Worm (Caenorhabditis elegans) whole organism, midembryonic: ENCODE results near the gene hsp-6.

Experiments used
- T22C8.4 ChIP-seq: fragments of 200-800 bp; sonication (Bioruptor generic); IDR thresholded peaks from 2 replicates; pipeline ENCODE4 v1.3.6; 2022; ENCODE audit warnings: missing genetic modification characterization, missing compliant biosample characterization
- cog-1 ChIP-seq: sonication (generic microtip); optimal IDR thresholded peaks from 2 replicates; lab custom pipeline; 2016; ENCODE audit warnings: missing genetic modification characterization, missing compliant biosample characterization
- flt-1 ChIP-seq: fragments of 200-800 bp; sonication (Bioruptor generic); IDR thresholded peaks from 2 replicates; pipeline ENCODE4 v1.3.6; 2022; ENCODE audit warnings: missing genetic modification characterization, missing compliant biosample characterization
- klf-2 ChIP-seq: fragments of 200-800 bp; sonication (Bioruptor generic); conservative IDR thresholded peaks from 2 replicates; pipeline ENCODE4 v1.3.6; 2022; ENCODE audit warnings: missing genetic modification reagents, missing genetic modification characterization, missing compliant biosample characterization
- med-1 ChIP-seq: sonication (generic microtip); optimal IDR thresholded peaks from 2 replicates; lab custom pipeline; 2017; ENCODE audit warnings: missing genetic modification characterization, mild to moderate bottlenecking, missing compliant biosample characterization, antibody characterized with exemption, missing genetic modification reagents; ENCODE audit not compliant: insufficient read depth
- ref-1 ChIP-seq: fragments of 200-800 bp; sonication (Bioruptor generic); conservative IDR thresholded peaks from 2 replicates; pipeline ENCODE4 v1.3.6; 2022; ENCODE audit warnings: missing genetic modification reagents, missing genetic modification characterization, missing compliant biosample characterization
- tab-1 ChIP-seq: fragments of 200-800 bp; sonication (Bioruptor generic); IDR thresholded peaks from 2 replicates; pipeline ENCODE4 v1.3.6; 2022; ENCODE audit warnings: missing genetic modification characterization, missing compliant biosample characterization
- ztf-23 ChIP-seq: fragments of 200-800 bp; sonication (Bioruptor generic); IDR thresholded peaks from 2 replicates; pipeline ENCODE4 v1.3.6; 2022; ENCODE audit warnings: missing genetic modification reagents, missing genetic modification characterization, missing compliant biosample characterization
- ztf-29 ChIP-seq: fragments of 200-800 bp; sonication (Bioruptor generic); IDR thresholded peaks from 2 replicates; pipeline ENCODE4 v1.3.6; 2022; ENCODE audit warnings: missing genetic modification reagents, missing genetic modification characterization, missing compliant biosample characterization

hsp-6 gene

DNA sequence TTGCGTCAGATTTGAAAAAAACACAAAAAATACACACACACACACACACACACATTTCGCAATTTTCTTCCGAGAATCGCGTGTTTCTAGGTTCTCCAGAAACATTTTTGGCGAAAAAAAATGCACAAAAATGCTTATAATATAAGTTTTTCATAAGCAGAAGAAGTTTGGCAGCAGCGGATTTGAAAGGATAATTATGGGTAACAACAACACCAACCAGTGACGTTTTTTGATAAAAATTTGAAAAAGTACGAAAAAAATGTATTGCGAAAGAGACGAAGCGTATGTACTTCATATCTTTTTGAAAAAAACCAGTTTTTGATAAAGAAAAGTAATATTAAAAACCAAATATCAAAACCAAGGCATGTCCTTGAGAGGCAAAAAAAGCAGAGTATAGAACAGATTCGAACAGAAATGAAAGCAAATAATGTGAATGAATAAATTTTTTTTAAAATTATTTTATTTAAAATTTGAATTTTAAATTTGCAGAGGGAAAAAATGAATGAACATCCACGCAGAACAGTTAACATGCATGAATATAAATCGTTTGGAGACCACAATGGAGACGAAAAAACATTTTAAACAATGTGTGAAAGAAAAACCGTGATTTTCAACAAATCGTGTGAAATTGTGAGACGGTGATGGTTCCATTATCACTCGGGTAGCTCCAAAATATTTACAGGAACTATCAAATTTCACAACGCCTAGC, 2.7 kb downstream of the hsp-6 start:
- TF ChIP-seq tab-1 (GFP tag; lab: Robert Waterston, UW) (no peak), ref-1 (GFP tag; lab: Robert Waterston, UW) (no peak), flt-1 (GFP tag; lab: Robert Waterston, UW) (no peak), klf-2 (GFP tag; lab: Robert Waterston, UW) (no peak), cog-1 (tag; lab: Kevin White, UChicago) (no peak), ztf-29 (GFP tag; lab: Robert Waterston, UW) (no peak), ztf-23 (GFP tag; lab: Robert Waterston, UW) (no peak), med-1 (no peak), T22C8.4 (GFP tag; lab: Robert Waterston, UW) (no peak)

DNA sequence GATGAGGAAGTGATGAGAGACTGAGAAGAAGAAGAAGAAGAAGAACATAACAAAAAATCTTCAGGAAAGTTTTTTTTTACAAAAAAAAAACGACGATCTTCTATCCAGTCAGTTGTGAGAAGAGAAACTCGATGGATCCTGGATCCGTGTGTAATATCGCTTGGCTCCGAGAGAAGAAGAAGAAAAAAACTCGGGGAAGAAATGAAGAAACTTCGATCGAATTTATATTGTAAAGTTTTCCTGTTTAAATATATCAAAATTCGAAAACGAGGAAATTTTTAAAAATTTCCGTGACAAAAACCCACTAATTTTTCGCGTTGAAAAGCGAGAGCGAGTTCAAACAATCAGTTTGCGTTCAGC, 3.3 kb downstream of the hsp-6 start, which contains the start of gene adss-1:
Gene adss-1, minus strand, starts transcription at position 101 of the 360 bp plus-strand sequence.
- TF ChIP-seq T22C8.4 (GFP tag; lab: Robert Waterston, UW) (no peak), klf-2 (GFP tag; lab: Robert Waterston, UW) (no peak), ztf-29 (GFP tag; lab: Robert Waterston, UW) (no peak), ztf-23 (GFP tag; lab: Robert Waterston, UW) (no peak), cog-1 (tag; lab: Kevin White, UChicago) (no peak), flt-1 (GFP tag; lab: Robert Waterston, UW) (no peak), tab-1 (GFP tag; lab: Robert Waterston, UW) (no peak), ref-1 (GFP tag; lab: Robert Waterston, UW) (no peak)

DNA sequence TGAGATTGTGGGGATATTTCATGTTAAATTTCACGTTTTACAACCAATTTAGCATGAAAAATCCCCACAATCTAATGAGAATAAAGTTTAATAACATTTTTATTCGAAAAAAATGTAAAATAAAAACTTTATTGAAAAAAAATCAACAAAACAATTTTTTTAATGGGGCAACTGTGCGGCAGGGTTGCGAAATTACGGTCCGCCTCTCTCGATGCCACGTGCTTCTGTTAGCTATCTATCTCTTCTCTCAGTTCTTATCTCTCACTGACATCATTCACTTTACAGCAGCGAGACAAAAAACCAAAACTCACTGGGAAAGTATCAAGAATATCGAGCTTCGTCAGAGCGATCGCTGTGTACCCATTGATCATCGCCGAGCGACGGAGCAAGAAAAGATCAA, 6.0 kb downstream of the hsp-6 start:
- no peak for TF ChIP-seq ztf-29 (GFP tag; lab: Robert Waterston, UW)
- no peak for TF ChIP-seq klf-2 (GFP tag; lab: Robert Waterston, UW)
- no peak for TF ChIP-seq ztf-23 (GFP tag; lab: Robert Waterston, UW)
- no peak for TF ChIP-seq med-1
- TF ChIP-seq T22C8.4 (GFP tag; lab: Robert Waterston, UW): no peak
- no peak for TF ChIP-seq tab-1 (GFP tag; lab: Robert Waterston, UW)
- no peak for TF ChIP-seq flt-1 (GFP tag; lab: Robert Waterston, UW)
- no peak for TF ChIP-seq cog-1 (tag; lab: Kevin White, UChicago)
- no peak for TF ChIP-seq ref-1 (GFP tag; lab: Robert Waterston, UW)

DNA sequence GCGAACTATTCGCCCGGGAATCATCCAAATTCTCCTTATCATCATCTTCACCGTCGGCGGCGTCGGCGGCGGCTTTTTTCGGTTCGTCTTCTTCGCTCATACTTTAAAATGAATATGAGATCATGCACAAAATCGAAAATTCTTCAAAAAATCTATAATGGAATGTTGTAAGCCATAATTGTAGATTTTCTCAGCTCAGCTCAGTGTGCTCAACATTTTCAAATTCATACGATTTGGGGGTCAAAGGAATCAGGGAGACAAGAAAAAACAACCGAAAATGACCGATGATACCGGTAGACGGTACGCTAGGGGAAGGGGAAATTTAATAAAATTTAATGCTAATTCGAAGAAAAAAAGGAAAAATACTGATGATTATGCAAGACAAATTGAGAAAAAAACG, 8.0 kb downstream of the hsp-6 start, which contains the start of gene ccep-97:
Gene ccep-97, minus strand, starts transcription at position 101 of the 400 bp plus-strand sequence.
- no peak for TF ChIP-seq T22C8.4 (GFP tag; lab: Robert Waterston, UW)
- TF ChIP-seq med-1: no peak
- no peak for TF ChIP-seq cog-1 (tag; lab: Kevin White, UChicago)
- no peak for TF ChIP-seq ref-1 (GFP tag; lab: Robert Waterston, UW)
- no peak for TF ChIP-seq ztf-23 (GFP tag; lab: Robert Waterston, UW)
- no peak for TF ChIP-seq flt-1 (GFP tag; lab: Robert Waterston, UW)
- TF ChIP-seq tab-1 (GFP tag; lab: Robert Waterston, UW): no peak
- TF ChIP-seq ztf-29 (GFP tag; lab: Robert Waterston, UW): no peak
- TF ChIP-seq klf-2 (GFP tag; lab: Robert Waterston, UW): no peak

DNA sequence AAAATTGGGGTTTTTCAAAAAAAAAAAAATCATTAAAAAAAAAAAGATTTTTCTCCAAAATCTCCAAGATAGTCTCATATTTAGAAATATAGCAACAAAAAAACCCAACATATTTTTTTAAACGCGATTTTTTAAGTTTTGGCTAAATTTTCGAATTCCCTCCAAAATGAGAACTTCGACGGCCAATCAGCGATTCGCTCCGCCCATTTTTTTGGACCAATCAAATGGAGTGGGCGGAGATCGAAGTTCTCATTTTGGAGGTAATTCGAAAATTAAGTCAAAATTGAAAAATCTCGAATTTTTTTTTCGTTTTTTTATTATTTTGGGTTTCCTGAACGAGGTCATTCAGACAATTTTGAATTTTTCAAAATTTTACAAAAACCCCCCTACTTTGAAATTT, 12.7 kb downstream of the hsp-6 start:
- TF ChIP-seq med-1: no peak
- no peak for TF ChIP-seq cog-1 (tag; lab: Kevin White, UChicago)
- TF ChIP-seq T22C8.4 (GFP tag; lab: Robert Waterston, UW): no peak
- no peak for TF ChIP-seq klf-2 (GFP tag; lab: Robert Waterston, UW)
- TF ChIP-seq ref-1 (GFP tag; lab: Robert Waterston, UW): no peak
- no peak for TF ChIP-seq flt-1 (GFP tag; lab: Robert Waterston, UW)
- TF ChIP-seq ztf-29 (GFP tag; lab: Robert Waterston, UW): no peak
- no peak for TF ChIP-seq ztf-23 (GFP tag; lab: Robert Waterston, UW)
- no peak for TF ChIP-seq tab-1 (GFP tag; lab: Robert Waterston, UW)

DNA sequence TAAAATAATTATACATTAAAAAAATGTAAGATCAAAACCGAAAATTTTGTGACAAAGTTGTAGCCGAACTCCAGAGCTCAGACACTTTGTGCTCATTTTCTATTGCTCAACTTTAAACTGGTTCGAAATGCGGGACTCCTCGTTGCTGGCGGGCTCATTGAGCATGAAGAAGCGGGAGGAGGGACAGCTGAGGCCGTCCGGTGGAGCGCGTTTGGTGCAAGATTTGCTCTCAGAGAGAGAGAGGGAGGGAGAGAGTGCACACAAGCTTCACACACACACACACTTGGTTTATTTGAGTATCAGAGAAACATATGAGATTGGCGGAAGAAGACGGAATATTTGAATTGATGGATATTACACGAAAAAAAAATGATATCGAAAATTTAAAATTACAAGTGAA, 15.9 kb downstream of the hsp-6 start:
- TF ChIP-seq ref-1 (GFP tag; lab: Robert Waterston, UW) (no peak), ztf-23 (GFP tag; lab: Robert Waterston, UW) (no peak), T22C8.4 (GFP tag; lab: Robert Waterston, UW) (no peak), med-1 (no peak), klf-2 (GFP tag; lab: Robert Waterston, UW) (no peak), tab-1 (GFP tag; lab: Robert Waterston, UW) (0 out of 2 replicates have a peak, but pooled peaks have one; percentile 7), cog-1 (tag; lab: Kevin White, UChicago) (peak; percentile 58), ztf-29 (GFP tag; lab: Robert Waterston, UW) (no peak), flt-1 (GFP tag; lab: Robert Waterston, UW) (peak; percentile 46; the same call in 1 of the 2 replicates)

DNA sequence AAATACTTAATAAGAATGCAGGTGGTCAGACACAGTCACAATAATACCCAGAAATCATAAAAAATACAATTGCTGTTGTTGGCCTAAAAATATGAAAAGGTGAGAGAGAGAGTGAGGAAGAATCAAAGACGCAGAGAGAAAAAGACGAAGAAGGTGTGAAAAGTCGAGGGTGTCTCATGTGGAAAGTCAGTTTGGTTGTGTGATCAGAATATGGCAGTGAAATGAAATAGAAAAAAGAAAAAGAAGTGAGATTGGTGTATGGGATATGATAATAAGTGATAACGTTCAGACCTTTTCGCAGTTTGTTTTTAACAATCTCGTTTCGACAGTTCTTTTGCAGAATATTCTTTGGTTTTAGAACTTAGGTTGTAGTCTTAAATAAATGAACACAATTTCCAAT, 19.7 kb downstream of the hsp-6 start:
- TF ChIP-seq med-1 (no peak), T22C8.4 (GFP tag; lab: Robert Waterston, UW) (no peak), tab-1 (GFP tag; lab: Robert Waterston, UW) (no peak), ztf-23 (GFP tag; lab: Robert Waterston, UW) (no peak), klf-2 (GFP tag; lab: Robert Waterston, UW) (no peak), ref-1 (GFP tag; lab: Robert Waterston, UW) (no peak), ztf-29 (GFP tag; lab: Robert Waterston, UW) (no peak), flt-1 (GFP tag; lab: Robert Waterston, UW) (no peak), cog-1 (tag; lab: Kevin White, UChicago) (no peak)

DNA sequence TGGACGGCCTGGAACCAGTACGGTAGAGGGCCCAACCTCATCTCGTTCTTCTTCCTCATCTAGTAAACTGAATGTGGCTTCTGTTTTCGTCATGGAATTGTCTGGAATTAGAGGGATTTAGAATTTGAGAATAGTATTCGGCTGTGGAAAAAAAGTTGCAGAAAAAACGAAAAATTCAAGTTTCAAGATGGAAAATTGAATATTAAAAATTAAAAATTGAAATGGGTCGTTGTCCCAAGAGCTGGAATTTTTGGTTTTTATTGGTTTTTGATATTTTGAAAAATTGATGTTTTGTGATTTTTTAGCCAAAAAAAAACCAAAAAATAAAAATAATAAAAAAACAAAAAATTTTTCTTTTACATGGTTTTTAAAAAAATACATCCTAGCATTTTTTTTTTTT, 20.7 kb downstream of the hsp-6 start, which contains the start of gene R02F11.3:
Gene R02F11.3, minus strand, starts transcription at position 101 of the 400 bp plus-strand sequence.
- TF ChIP-seq ref-1 (GFP tag; lab: Robert Waterston, UW): no peak
- no peak for TF ChIP-seq tab-1 (GFP tag; lab: Robert Waterston, UW)
- no peak for TF ChIP-seq ztf-29 (GFP tag; lab: Robert Waterston, UW)
- TF ChIP-seq T22C8.4 (GFP tag; lab: Robert Waterston, UW): no peak

DNA sequence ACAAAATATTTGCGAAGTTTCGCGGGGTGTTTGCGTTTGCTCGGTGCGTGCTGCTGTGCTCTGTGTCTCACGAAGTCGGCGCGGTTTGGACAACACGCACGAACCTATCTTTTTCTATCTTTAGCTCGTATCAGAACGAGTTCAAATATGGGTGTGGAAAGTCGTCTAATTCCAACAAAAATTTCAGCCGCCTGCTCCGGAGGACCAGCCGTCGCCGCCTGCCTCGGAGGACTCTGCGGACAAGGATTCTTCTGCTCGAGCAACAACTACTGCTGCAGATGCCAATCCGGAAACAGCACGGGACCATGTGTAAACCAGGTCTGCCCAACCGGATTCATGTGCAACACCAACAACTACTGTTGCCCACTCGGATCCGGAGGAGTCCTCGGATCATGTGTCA, 24.6 kb downstream of the hsp-6 start:
- TF ChIP-seq med-1: no peak
- TF ChIP-seq ztf-29 (GFP tag; lab: Robert Waterston, UW): no peak
- no peak for TF ChIP-seq cog-1 (tag; lab: Kevin White, UChicago)
- no peak for TF ChIP-seq tab-1 (GFP tag; lab: Robert Waterston, UW)
- TF ChIP-seq ztf-23 (GFP tag; lab: Robert Waterston, UW): no peak
- TF ChIP-seq flt-1 (GFP tag; lab: Robert Waterston, UW): no peak
- TF ChIP-seq T22C8.4 (GFP tag; lab: Robert Waterston, UW): no peak
- no peak for TF ChIP-seq ref-1 (GFP tag; lab: Robert Waterston, UW)
- TF ChIP-seq klf-2 (GFP tag; lab: Robert Waterston, UW): no peak
